Fruit fly (Drosophila melanogaster): ENCODE measurements around the gene Zif.

DNA sequence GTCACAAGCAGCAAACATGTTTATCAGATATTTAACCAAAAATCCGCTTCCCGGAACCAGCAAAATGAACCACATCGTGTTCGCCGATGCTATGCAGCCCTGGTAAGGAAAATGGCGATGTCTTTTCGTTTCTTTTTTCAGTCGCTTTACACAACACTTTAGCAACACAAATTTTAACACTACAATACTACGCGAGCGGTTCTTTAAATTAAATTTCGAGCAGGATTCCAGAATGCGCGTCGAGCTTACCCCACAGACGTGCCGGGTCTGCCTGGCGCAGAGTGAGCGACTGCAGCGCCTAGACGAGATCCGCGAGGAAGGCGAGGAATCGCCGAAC lies at the start of gene Zif:
- TF ChIP-seq CG12605 (GFP tag; IDR thresholded peaks at IDR 0.05) (no peak), CG9948 (tag; optimal IDR thresholded peaks at IDR 0.05) (no peak), fd96Ca (GFP tag; IDR thresholded peaks at IDR 0.05) (no peak)
